Fruit fly (Drosophila melanogaster) whole organism, embryonic: ENCODE results near the gene CG9717.

Source experiments
- Antp ChIP-seq: fragments of 200-800 bp; sonication (Bioruptor generic); optimal IDR thresholded peaks from 3 replicates; lab custom pipeline; 2016; ENCODE audit warnings: missing biosample characterization, missing genetic modification characterization
- B-H2 ChIP-seq: fragments of 200-800 bp; sonication (Bioruptor generic); optimal IDR thresholded peaks from 2 replicates; lab custom pipeline; 2018; ENCODE audit warnings: missing biosample characterization, mild to moderate bottlenecking, missing genetic modification characterization
- CG10321 ChIP-seq: fragments of 200-800 bp; sonication (Bioruptor generic); IDR thresholded peaks from 2 replicates; pipeline ENCODE4 v1.3.6; 2022; ENCODE audit warnings: missing biosample characterization, missing genetic modification characterization
- CG11504 ChIP-seq: fragments of 200-800 bp; sonication (Bioruptor generic); optimal IDR thresholded peaks from 3 replicates; lab custom pipeline; 2019; ENCODE audit warnings: missing biosample characterization, mild to moderate bottlenecking, missing genetic modification characterization, moderate library complexity
- CG11723 ChIP-seq: fragments of 200-800 bp; sonication (Bioruptor generic); optimal IDR thresholded peaks from 2 replicates; lab custom pipeline; 2017; ENCODE audit warnings: missing biosample characterization, mild to moderate bottlenecking, missing genetic modification characterization
- CG12769 ChIP-seq: fragments of 200-800 bp; sonication (Bioruptor generic); optimal IDR thresholded peaks from 2 replicates; lab custom pipeline; 2019; ENCODE audit warnings: missing biosample characterization, mild to moderate bottlenecking, missing genetic modification characterization, moderate library complexity
- CG13894 ChIP-seq: fragments of 200-800 bp; sonication (Bioruptor generic); optimal IDR thresholded peaks from 3 replicates; lab custom pipeline; 2018; ENCODE audit warnings: missing biosample characterization, mild to moderate bottlenecking, missing genetic modification characterization, moderate library complexity
- CG14667 ChIP-seq: fragments of 200-800 bp; sonication (Bioruptor generic); IDR thresholded peaks from 2 replicates; pipeline ENCODE4 v1.3.6; 2022; ENCODE audit warnings: missing biosample characterization, missing genetic modification characterization
- CG1603 ChIP-seq: fragments of 200-800 bp; sonication (Bioruptor generic); optimal IDR thresholded peaks from 2 replicates; lab custom pipeline; 2019; ENCODE audit warnings: missing biosample characterization, mild to moderate bottlenecking, missing genetic modification characterization, moderate library complexity
- CG2875 ChIP-seq: fragments of 200-800 bp; sonication (Bioruptor generic); optimal IDR thresholded peaks from 2 replicates; lab custom pipeline; 2017; ENCODE audit warnings: missing biosample characterization, mild to moderate bottlenecking, missing genetic modification characterization, missing genetic modification reagents
- CG3163 ChIP-seq: fragments of 200-800 bp; sonication (Bioruptor generic); optimal IDR thresholded peaks from 3 replicates; lab custom pipeline; 2016; ENCODE audit warnings: missing biosample characterization, missing genetic modification characterization
- CG3407 ChIP-seq: fragments of 200-800 bp; sonication (Bioruptor generic); optimal IDR thresholded peaks from 2 replicates; lab custom pipeline; 2018; ENCODE audit warnings: missing biosample characterization, mild to moderate bottlenecking, missing genetic modification characterization
- CG42726 ChIP-seq: fragments of 200-800 bp; sonication (Bioruptor generic); IDR thresholded peaks from 2 replicates; pipeline ENCODE4 v1.3.6; 2022; ENCODE audit warnings: missing biosample characterization, missing genetic modification characterization; ENCODE audit not compliant: partially characterized antibody
- CG4404 ChIP-seq: fragments of 200-800 bp; sonication (Bioruptor generic); IDR thresholded peaks from 2 replicates; pipeline ENCODE4 v1.3.6; 2022; ENCODE audit warnings: missing biosample characterization, missing genetic modification characterization
- CG5953 ChIP-seq: fragments of 200-800 bp; sonication (Bioruptor generic); IDR thresholded peaks from 2 replicates; pipeline ENCODE4 v1.3.6; 2022; ENCODE audit warnings: missing biosample characterization, missing genetic modification characterization
- CG6175 ChIP-seq: fragments of 200-800 bp; sonication (Bioruptor generic); IDR thresholded peaks from 3 replicates; pipeline ENCODE4 v1.3.6; 2022; ENCODE audit warnings: missing biosample characterization, missing genetic modification characterization
- CG6813 ChIP-seq: fragments of 200-800 bp; sonication (Bioruptor generic); optimal IDR thresholded peaks from 2 replicates; lab custom pipeline; 2017; ENCODE audit warnings: missing biosample characterization, missing genetic modification characterization, mild to moderate bottlenecking, moderate library complexity, missing genetic modification reagents
- CG7357 ChIP-seq: fragments of 200-800 bp; sonication (Bioruptor generic); IDR thresholded peaks from 3 replicates; pipeline ENCODE4 v1.3.6; 2022; ENCODE audit warnings: missing biosample characterization, missing genetic modification characterization
- CG9932 ChIP-seq: fragments of 200-800 bp; sonication (Bioruptor generic); IDR thresholded peaks from 2 replicates; pipeline ENCODE4 v1.3.6; 2022; ENCODE audit warnings: missing biosample characterization, missing genetic modification characterization
- CkIIα-i1 ChIP-seq: fragments of 200-800 bp; sonication (Bioruptor generic); IDR thresholded peaks from 2 replicates; pipeline ENCODE4 v1.3.6; 2022; ENCODE audit warnings: missing biosample characterization, missing genetic modification characterization
- Deaf1 ChIP-seq: fragments of 200-800 bp; optimal IDR thresholded peaks from 3 replicates; lab custom pipeline; 2019; ENCODE audit warnings: missing biosample characterization, mild to moderate bottlenecking, missing genetic modification characterization, moderate library complexity
- Dref ChIP-seq: fragments of 200-800 bp; sonication (Bioruptor generic); IDR thresholded peaks from 2 replicates; pipeline ENCODE4 v1.3.6; 2022; ENCODE audit warnings: missing biosample characterization, missing genetic modification characterization
- Hand ChIP-seq: fragments of 200-800 bp; sonication (Bioruptor generic); optimal IDR thresholded peaks from 2 replicates; lab custom pipeline; 2017; ENCODE audit warnings: mild to moderate bottlenecking, missing biosample characterization, missing genetic modification reagents, missing genetic modification characterization
- MTF-1 ChIP-seq: fragments of 200-800 bp; sonication (Bioruptor generic); optimal IDR thresholded peaks from 2 replicates; lab custom pipeline; 2018; ENCODE audit warnings: missing biosample characterization, mild to moderate bottlenecking, missing genetic modification characterization, borderline replicate concordance
- Med ChIP-seq: fragments of 200-800 bp; sonication (Bioruptor generic); peaks from one replicate; lab custom pipeline; 2016; ENCODE audit warnings: missing biosample characterization, missing genetic modification characterization, mild to moderate bottlenecking, inconsistent platforms, moderate library complexity
- NC2β ChIP-seq: fragments of 200-800 bp; sonication (Bioruptor generic); optimal IDR thresholded peaks from 2 replicates; lab custom pipeline; 2016; ENCODE audit warnings: missing biosample characterization, missing genetic modification characterization
- Pdp1 ChIP-seq, 2 experiments: fragments of 200-800 bp; sonication (Bioruptor generic); optimal IDR thresholded peaks; 3 replicates each; lab custom pipeline; 2016; ENCODE audit warnings: missing biosample characterization in 2 of 2, missing genetic modification characterization in 2 of 2, mild to moderate bottlenecking in 1 of 2, moderate library complexity in 1 of 2
- Ravus ChIP-seq: fragments of 200-800 bp; sonication (Bioruptor generic); IDR thresholded peaks from 2 replicates; pipeline ENCODE4 v1.3.6; 2022; ENCODE audit warnings: missing biosample characterization, missing genetic modification characterization
- Six4 ChIP-seq: fragments of 200-800 bp; sonication (Bioruptor generic); optimal IDR thresholded peaks from 2 replicates; lab custom pipeline; 2016; ENCODE audit warnings: missing biosample characterization, missing genetic modification characterization
- Taf1 ChIP-seq: fragments of 200-800 bp; sonication (Bioruptor generic); IDR thresholded peaks from 2 replicates; pipeline ENCODE4 v1.3.6; 2022; ENCODE audit warnings: missing biosample characterization, missing genetic modification characterization
- Trl ChIP-seq, 3 experiments: fragments of >200 bp in 2 of 3; fragments of 200-800 bp in 1 of 3; sonication (Bioruptor generic) in 1 of 3; optimal IDR thresholded peaks; 2 replicates in 1 of 3; 3 replicates in 2 of 3; lab custom pipeline; 2016 to 2017; ENCODE audit warnings: missing biosample characterization in 1 of 3, missing genetic modification characterization in 1 of 3
- ap ChIP-seq: fragments of 200-800 bp; sonication (Bioruptor generic); IDR thresholded peaks from 2 replicates; pipeline ENCODE4 v1.3.6; 2022; ENCODE audit warnings: missing biosample characterization, missing genetic modification characterization
- bcd ChIP-seq: fragments of 200-800 bp; sonication (Bioruptor generic); optimal IDR thresholded peaks from 2 replicates; lab custom pipeline; 2017; ENCODE audit warnings: missing biosample characterization, mild to moderate bottlenecking, missing genetic modification characterization
- chif ChIP-seq, 2 experiments: fragments of 200-800 bp; sonication (Bioruptor generic); optimal IDR thresholded peaks; 3 replicates each; lab custom pipeline; 2016; ENCODE audit warnings: missing biosample characterization in 2 of 2, missing genetic modification characterization in 2 of 2
- chinmo ChIP-seq: fragments of 200-800 bp; sonication (Bioruptor generic); IDR thresholded peaks from 4 replicates; pipeline ENCODE4 v1.3.6; 2022; ENCODE audit warnings: missing biosample characterization, missing genetic modification characterization; ENCODE audit not compliant: partially characterized antibody
- grn ChIP-seq: fragments of 200-800 bp; sonication (Bioruptor generic); optimal IDR thresholded peaks from 3 replicates; lab custom pipeline; 2017; ENCODE audit warnings: missing biosample characterization, missing genetic modification characterization
- inv ChIP-seq: fragments of 200-800 bp; sonication (Bioruptor generic); IDR thresholded peaks from 2 replicates; pipeline ENCODE4 v1.3.6; 2022; ENCODE audit warnings: missing biosample characterization, missing genetic modification characterization; ENCODE audit not compliant: partially characterized antibody
- oc ChIP-seq: fragments of 200-800 bp; sonication (Bioruptor generic); optimal IDR thresholded peaks from 2 replicates; lab custom pipeline; 2018; ENCODE audit warnings: missing biosample characterization, mild to moderate bottlenecking, missing genetic modification characterization, moderate library complexity
- odd ChIP-seq: fragments of 200-800 bp; sonication (Bioruptor generic); optimal IDR thresholded peaks from 2 replicates; lab custom pipeline; 2017; ENCODE audit warnings: missing biosample characterization, mild to moderate bottlenecking, missing genetic modification characterization
- pros ChIP-seq: fragments of 200-800 bp; sonication (Bioruptor generic); optimal IDR thresholded peaks from 3 replicates; lab custom pipeline; 2019; ENCODE audit warnings: missing biosample characterization, mild to moderate bottlenecking, missing genetic modification characterization, moderate library complexity
- sens-2 ChIP-seq: fragments of 200-800 bp; sonication (Bioruptor generic); IDR thresholded peaks from 2 replicates; pipeline ENCODE4 v1.3.6; 2022; ENCODE audit warnings: missing biosample characterization, missing genetic modification characterization
- shn ChIP-seq: fragments of 200-800 bp; sonication (Bioruptor generic); optimal IDR thresholded peaks from 3 replicates; lab custom pipeline; 2016; ENCODE audit warnings: missing biosample characterization, missing genetic modification characterization
- sisA ChIP-seq: fragments of 200-800 bp; sonication (Bioruptor generic); IDR thresholded peaks from 2 replicates; pipeline ENCODE4 v1.3.6; 2022; ENCODE audit warnings: missing biosample characterization, missing genetic modification characterization
- slou ChIP-seq: fragments of 200-800 bp; sonication (Bioruptor generic); optimal IDR thresholded peaks from 3 replicates; lab custom pipeline; 2016; ENCODE audit warnings: missing biosample characterization, missing genetic modification characterization
- sr ChIP-seq: fragments of 200-800 bp; sonication (Bioruptor generic); IDR thresholded peaks from 3 replicates; pipeline ENCODE4 v1.3.6; 2022; ENCODE audit warnings: missing biosample characterization, missing genetic modification characterization
- tio ChIP-seq: fragments of 200-800 bp; sonication (Bioruptor generic); optimal IDR thresholded peaks from 2 replicates; lab custom pipeline; 2017; ENCODE audit warnings: missing biosample characterization, missing genetic modification characterization, inconsistent platforms
- zen2 ChIP-seq: fragments of 200-800 bp; sonication (Bioruptor generic); IDR thresholded peaks from 3 replicates; pipeline ENCODE4 v1.3.6; 2022; ENCODE audit warnings: missing biosample characterization, missing genetic modification characterization; ENCODE audit not compliant: partially characterized antibody

CG9717 gene

DNA sequence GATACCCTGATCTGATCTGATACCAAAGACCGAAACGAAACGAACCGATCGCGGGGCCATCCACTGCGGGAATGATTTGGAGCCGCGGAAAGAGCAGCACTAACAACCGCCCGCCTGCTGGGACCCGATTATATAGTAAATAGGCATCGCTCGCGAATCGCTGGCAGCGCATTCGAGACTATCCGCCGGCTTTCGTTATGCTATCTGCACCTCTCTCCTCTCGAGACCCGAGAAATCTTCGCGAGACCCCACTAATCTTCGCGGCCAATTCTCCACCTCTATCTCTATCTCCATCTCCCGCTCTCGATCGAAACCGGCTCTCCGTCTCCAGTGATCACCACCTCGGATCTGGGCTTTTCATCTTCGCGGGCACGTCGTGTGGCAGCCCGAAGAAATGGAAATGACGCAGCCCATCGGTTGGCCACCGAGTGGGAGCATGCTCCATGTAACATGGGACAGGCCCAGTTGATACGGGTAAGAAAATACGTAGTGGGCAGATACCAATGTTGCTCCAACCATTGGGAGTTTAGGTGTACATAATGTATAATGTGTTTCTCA, at the start of gene CG9717:
Gene CG9717 (minus strand): TSS at position 107 of the 558 bp plus-strand sequence.
- TF ChIP-seq Pdp1 (GFP tag; optimal IDR thresholded peaks at IDR 0.05; lab: Kevin White, UChicago) (peak in 1 of 2 experiments; percentile 9), Med (GFP tag; lab: Kevin White, UChicago) (peak; percentile 55), CG13894 (tag; lab: Kevin White, UChicago) (peak; percentile 94), zen2 (0 out of 3 replicates have a peak, but pooled peaks have one; percentile 25), sisA (GFP tag; lab: Robert Waterston, UW) (no peak), CG6175 (GFP tag; lab: Robert Waterston, UW) (0 out of 3 replicates have a peak, but pooled peaks have one; percentile 59), pros (GFP tag; lab: Kevin White, UChicago) (peak; percentile 29), CG12769 (tag; lab: Kevin White, UChicago) (peak; percentile 75), Hand (GFP tag; lab: Kevin White, UChicago) (no peak), tio (GFP tag; lab: Kevin White, UChicago) (no peak), oc (peak; percentile 3), CG11504 (no peak), CG5953 (GFP tag; lab: Robert Waterston, UW) (no peak), shn (GFP tag; lab: Kevin White, UChicago) (no peak), CG3407 (GFP tag; lab: Kevin White, UChicago) (no peak), chinmo (GFP tag; lab: Robert Waterston, UW) (0 out of 4 replicates have a peak, but pooled peaks have one; percentile 17), grn (peak; percentile 13), chif (GFP tag; optimal IDR thresholded peaks at IDR 0.05; lab: Kevin White, UChicago) (no peak), Deaf1 (peak; percentile 87), sr (GFP tag; lab: Robert Waterston, UW) (peak; percentile 10; the same call in 1 of the 3 replicates), CG42726 (GFP tag; lab: Robert Waterston, UW) (0 out of 2 replicates have a peak, but pooled peaks have one; percentile 21), Trl (optimal IDR thresholded peaks at IDR 0.05; lab: Kevin White, UChicago) (peak; percentile 15 to 32), Trl (GFP tag; optimal IDR thresholded peaks at IDR 0.05; lab: Kevin White, UChicago) (no peak)

DNA sequence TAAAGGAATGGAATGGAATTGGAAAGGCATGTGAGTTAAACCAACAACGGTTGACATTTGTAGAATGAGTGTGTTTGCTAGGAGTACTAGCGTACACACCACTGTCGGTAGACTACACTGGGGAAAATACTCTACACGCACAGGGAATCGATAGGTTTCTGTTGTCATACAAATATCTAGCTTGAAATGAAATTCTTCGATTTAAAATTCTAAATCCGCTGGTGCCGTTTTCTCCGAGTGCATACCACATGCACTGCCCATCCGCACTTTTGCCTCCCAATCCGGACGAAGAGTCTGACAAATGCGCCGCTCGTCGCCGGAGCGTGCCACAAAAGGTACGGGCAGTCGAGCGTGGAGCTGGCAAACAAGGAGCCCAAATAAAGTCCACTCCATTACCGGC, 41.8 kb upstream of the CG9717 start, which contains the start of gene CG2267:
Gene CG2267 (minus strand): TSS at position 101 of the 400 bp plus-strand sequence.
- TF ChIP-seq slou (no peak), CG2875 (no peak), Six4 (GFP tag; lab: Kevin White, UChicago) (no peak), inv (GFP tag; lab: Robert Waterston, UW) (no peak), odd (no peak), CG1603 (tag; lab: Kevin White, UChicago) (no peak), CG14667 (GFP tag; lab: Robert Waterston, UW) (no peak), CG11504 (no peak), Ravus (GFP tag; lab: Robert Waterston, UW) (no peak), sens-2 (GFP tag; lab: Robert Waterston, UW) (no peak), MTF-1 (no peak)
- TF ChIP-seq, all 482 proteins: peak for 0

DNA sequence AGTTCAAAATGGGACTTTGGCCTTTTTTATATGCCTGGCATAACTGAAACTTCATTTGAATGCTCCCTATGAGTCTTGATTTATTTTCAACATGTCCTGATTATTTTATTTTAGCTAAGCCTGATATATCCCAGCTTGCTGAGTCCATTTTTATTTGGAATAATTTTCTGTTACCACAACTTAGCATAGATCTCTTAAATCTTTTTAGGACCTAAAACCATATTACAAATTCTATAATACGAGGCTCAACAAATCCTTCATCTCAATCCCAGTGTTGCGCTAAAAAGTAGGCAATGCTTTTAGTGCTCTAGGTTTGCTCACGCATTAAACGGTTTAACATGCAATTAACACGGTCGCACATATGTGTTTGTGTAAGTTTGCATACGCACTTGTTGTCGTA, 34.7 kb upstream of the CG9717 start, which contains the start of gene CG44954:
Gene CG44954 (minus strand): TSS at position 101 of the 400 bp plus-strand sequence.
- TF ChIP-seq CG4404 (GFP tag; lab: Robert Waterston, UW) (no peak), CkIIα-i1 (GFP tag; lab: Robert Waterston, UW) (no peak), CG6813 (GFP tag; lab: Kevin White, UChicago) (no peak), bcd (GFP tag; lab: Kevin White, UChicago) (no peak), ap (GFP tag; lab: Robert Waterston, UW) (no peak), CG3163 (no peak), Dref (no peak), CG7357 (no peak), Taf1 (GFP tag; lab: Robert Waterston, UW) (no peak), NC2β (no peak), CG9932 (GFP tag; lab: Robert Waterston, UW) (no peak), B-H2 (no peak), CG11723 (GFP tag; lab: Kevin White, UChicago) (no peak), Antp (no peak), pros (GFP tag; lab: Kevin White, UChicago) (no peak), CG10321 (GFP tag; lab: Robert Waterston, UW) (no peak)
